Fruit fly (Drosophila melanogaster): ENCODE measurements around the gene RtcB.
A peak's percentile ranks its signal among the peaks of the same experiment; 100 is the strongest.

RtcB gene

dm6 chr2L:19434260-19434659, 3.8 kb downstream of the RtcB start:
- TF ChIP-seq toe (GFP tag; optimal IDR thresholded peaks at IDR 0.05) (peak; percentile 6), CG7045 (GFP tag; optimal IDR thresholded peaks at IDR 0.05) (peak; percentile 57), bab1 (GFP tag; optimal IDR thresholded peaks at IDR 0.05) (no peak), CG7101 (tag; optimal IDR thresholded peaks at IDR 0.05) (peak; percentile 72), Hr96 (GFP tag; optimal IDR thresholded peaks at IDR 0.05) (no peak), cic (GFP tag; optimal IDR thresholded peaks at IDR 0.05) (peak; percentile 89), CG14711 (tag; optimal IDR thresholded peaks at IDR 0.05) (peak; percentile 10), pad (GFP tag; optimal IDR thresholded peaks at IDR 0.05) (peak; percentile 26), kay (GFP tag; ENCODE audit: borderline replicate concordance) (no peak), CG1620 (GFP tag; optimal IDR thresholded peaks at IDR 0.05) (no peak), CG11617 (GFP tag; optimal IDR thresholded peaks at IDR 0.05) (peak; percentile 40), Clk (GFP tag; optimal IDR thresholded peaks at IDR 0.05) (no peak), ovo (GFP tag; optimal IDR thresholded peaks at IDR 0.05) (peak; percentile 34), cnc (optimal IDR thresholded peaks at IDR 0.05) (no peak), CG33017 (tag; optimal IDR thresholded peaks at IDR 0.05) (peak; percentile 66), tj (GFP tag; optimal IDR thresholded peaks at IDR 0.05) (no peak), CG12768 (GFP tag; optimal IDR thresholded peaks at IDR 0.05) (peak; percentile 11), CG5204 (GFP tag; optimal IDR thresholded peaks at IDR 0.05) (no peak), Mnt (GFP tag; optimal IDR thresholded peaks at IDR 0.05) (no peak), Crg-1 (GFP tag; optimal IDR thresholded peaks at IDR 0.05) (no peak)

DNA sequence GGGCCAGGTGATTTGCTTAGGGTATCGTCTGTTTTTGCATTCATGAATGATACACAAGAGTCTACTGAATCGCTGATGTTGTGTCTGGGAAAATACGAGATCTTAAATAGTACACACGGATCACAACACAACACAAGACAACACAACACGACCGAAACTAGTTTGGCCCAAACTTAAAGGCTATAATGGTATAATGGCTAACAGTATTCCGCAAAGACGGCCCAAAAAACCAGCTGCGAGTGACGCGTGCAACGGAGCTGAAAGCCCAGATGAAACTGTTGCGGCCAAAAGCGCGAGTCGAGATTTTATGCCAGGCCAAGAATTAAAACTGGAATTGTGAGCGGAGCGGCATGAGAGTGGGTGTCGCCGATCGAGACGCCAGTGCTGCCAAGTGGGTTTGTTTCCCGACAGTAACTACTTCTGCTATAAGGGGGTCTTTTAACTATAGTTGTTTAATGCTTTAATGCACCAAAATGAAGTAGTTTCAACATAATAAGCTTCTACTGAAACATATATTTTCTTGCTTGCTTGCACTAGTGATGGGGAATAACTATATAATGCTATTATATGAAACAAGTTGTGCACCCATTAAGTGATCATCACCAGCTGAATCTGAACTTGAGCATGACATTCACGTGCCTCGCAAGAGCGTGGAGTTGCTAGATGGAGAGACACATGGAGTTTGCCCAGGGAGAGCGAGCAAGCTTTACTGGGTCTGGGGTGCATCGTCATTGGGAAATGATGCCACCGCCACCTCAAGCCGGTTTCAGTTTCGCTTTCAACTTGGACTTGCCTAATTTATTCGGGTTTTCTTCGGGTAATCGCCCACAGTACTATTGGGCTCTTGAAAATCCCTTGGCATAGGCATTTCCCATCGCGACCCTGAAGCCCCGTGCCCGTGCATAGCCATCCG, 8.5 kb downstream of the RtcB start:
- TF ChIP-seq CG12768 (GFP tag; optimal IDR thresholded peaks at IDR 0.05) (no peak), tj (GFP tag; optimal IDR thresholded peaks at IDR 0.05) (no peak), CG7045 (GFP tag; optimal IDR thresholded peaks at IDR 0.05) (no peak), kay (GFP tag; ENCODE audit: borderline replicate concordance) (no peak), CG33017 (tag; optimal IDR thresholded peaks at IDR 0.05) (no peak)

dm6 chr2L:19439598-19440230, 9.3 kb downstream of the RtcB start:
- peak; percentile 5 for TF ChIP-seq CG1620 (GFP tag; optimal IDR thresholded peaks at IDR 0.05)
- peak; percentile 22 for TF ChIP-seq CG7101 (tag; optimal IDR thresholded peaks at IDR 0.05)
- no peak for TF ChIP-seq Hr96 (GFP tag; optimal IDR thresholded peaks at IDR 0.05)

DNA sequence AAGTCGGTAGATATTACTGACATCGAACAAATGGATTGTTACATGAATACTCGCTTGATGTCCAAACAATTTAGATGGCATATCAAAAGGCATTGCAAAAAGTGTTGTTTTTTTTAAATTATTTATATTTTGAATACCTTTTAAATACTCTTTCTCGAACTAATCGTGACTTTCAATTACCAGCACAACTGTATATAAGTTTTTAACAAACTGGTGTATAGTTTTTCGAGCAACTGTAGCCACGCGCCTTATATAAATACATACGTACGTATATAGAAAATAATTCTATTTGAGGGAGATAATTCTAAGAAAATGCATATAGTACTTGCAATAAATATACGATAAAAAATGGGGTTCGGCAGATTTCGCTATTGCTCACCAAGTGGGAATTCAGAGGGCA, 9.8 kb downstream of the RtcB start:
- TF ChIP-seq CG14711 (tag; optimal IDR thresholded peaks at IDR 0.05), result no peak
- peak; percentile 94 for TF ChIP-seq kay (GFP tag; ENCODE audit: borderline replicate concordance)

DNA sequence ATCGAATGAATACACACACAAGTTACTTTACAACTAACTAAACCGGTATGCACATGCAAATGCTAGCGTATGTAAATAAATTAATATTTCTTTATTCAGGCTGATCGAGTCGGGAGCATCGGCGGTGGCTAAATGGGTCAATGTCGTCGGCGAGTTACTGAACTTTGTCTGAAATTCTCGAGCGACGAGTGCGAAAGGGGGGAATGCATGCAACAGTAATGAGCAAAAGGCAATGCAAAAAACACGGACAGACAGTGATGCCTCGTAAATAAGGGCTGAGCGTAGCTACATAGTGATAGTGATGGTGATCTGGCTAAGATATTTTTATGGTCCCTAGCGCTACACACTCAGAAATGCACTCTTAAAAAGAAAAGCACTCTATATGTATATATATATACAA, 10.3 kb downstream of the RtcB start:
- TF ChIP-seq kay (GFP tag; ENCODE audit: borderline replicate concordance) (no peak), CG14711 (tag; optimal IDR thresholded peaks at IDR 0.05) (peak; percentile 4), CG5204 (GFP tag; optimal IDR thresholded peaks at IDR 0.05) (no peak), cic (GFP tag; optimal IDR thresholded peaks at IDR 0.05) (peak; percentile 37), tj (GFP tag; optimal IDR thresholded peaks at IDR 0.05) (peak; percentile 61), CG12768 (GFP tag; optimal IDR thresholded peaks at IDR 0.05) (no peak), Hr96 (GFP tag; optimal IDR thresholded peaks at IDR 0.05) (no peak), Mnt (GFP tag; optimal IDR thresholded peaks at IDR 0.05) (no peak), CG7101 (tag; optimal IDR thresholded peaks at IDR 0.05) (peak; percentile 9), CG11617 (GFP tag; optimal IDR thresholded peaks at IDR 0.05) (no peak), Clk (GFP tag; optimal IDR thresholded peaks at IDR 0.05) (no peak), cnc (optimal IDR thresholded peaks at IDR 0.05) (no peak), CG1620 (GFP tag; optimal IDR thresholded peaks at IDR 0.05) (peak; percentile 20), toe (GFP tag; optimal IDR thresholded peaks at IDR 0.05) (no peak), bab1 (GFP tag; optimal IDR thresholded peaks at IDR 0.05) (no peak), ovo (GFP tag; optimal IDR thresholded peaks at IDR 0.05) (no peak), CG7045 (GFP tag; optimal IDR thresholded peaks at IDR 0.05) (no peak), CG33017 (tag; optimal IDR thresholded peaks at IDR 0.05) (no peak), Crg-1 (GFP tag; optimal IDR thresholded peaks at IDR 0.05) (no peak), pad (GFP tag; optimal IDR thresholded peaks at IDR 0.05) (peak; percentile 90)

- TF ChIP-seq ovo (GFP tag; optimal IDR thresholded peaks at IDR 0.05), result no peak
- TF ChIP-seq cnc (optimal IDR thresholded peaks at IDR 0.05), result no peak
- peak; percentile 77 for TF ChIP-seq tj (GFP tag; optimal IDR thresholded peaks at IDR 0.05)
- TF ChIP-seq Clk (GFP tag; optimal IDR thresholded peaks at IDR 0.05), result no peak
- TF ChIP-seq CG5204 (GFP tag; optimal IDR thresholded peaks at IDR 0.05), result peak; percentile 33
Observed at dm6 chr2L:19441339-19441738, 10.9 kb downstream of the RtcB start.

DNA sequence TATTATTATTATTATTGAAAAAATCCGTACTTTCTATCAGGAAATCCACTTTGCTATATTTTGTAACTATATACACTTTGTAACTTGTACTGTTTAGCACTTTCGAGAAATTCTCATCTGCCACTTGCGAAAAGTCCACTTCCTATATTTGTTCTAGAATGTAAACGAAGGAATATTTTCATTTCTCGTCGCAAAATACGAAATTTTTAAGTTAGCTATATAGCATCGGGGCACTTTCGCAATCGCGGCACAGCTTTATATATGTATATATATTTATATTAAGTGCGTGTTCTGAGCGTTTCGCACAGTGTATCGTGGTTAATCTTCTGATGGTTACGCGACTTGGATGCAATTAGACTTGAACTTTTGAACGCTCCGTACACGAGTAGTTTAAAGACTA, 11.3 kb downstream of the RtcB start, which contains the start of gene RanGAP:
TSS of gene RanGAP (plus strand) at position 169 of the 400 bp plus-strand sequence.
- TF ChIP-seq Crg-1 (GFP tag; optimal IDR thresholded peaks at IDR 0.05), result no peak
- no peak for TF ChIP-seq CG7101 (tag; optimal IDR thresholded peaks at IDR 0.05)
- TF ChIP-seq CG33017 (tag; optimal IDR thresholded peaks at IDR 0.05), result no peak
- no peak for TF ChIP-seq Hr96 (GFP tag; optimal IDR thresholded peaks at IDR 0.05)
- peak; percentile 10 for TF ChIP-seq CG7045 (GFP tag; optimal IDR thresholded peaks at IDR 0.05)
- no peak for TF ChIP-seq CG11617 (GFP tag; optimal IDR thresholded peaks at IDR 0.05)
- TF ChIP-seq cnc (optimal IDR thresholded peaks at IDR 0.05), result no peak
- TF ChIP-seq ovo (GFP tag; optimal IDR thresholded peaks at IDR 0.05), result no peak
- TF ChIP-seq pad (GFP tag; optimal IDR thresholded peaks at IDR 0.05), result no peak
- TF ChIP-seq toe (GFP tag; optimal IDR thresholded peaks at IDR 0.05), result no peak
- TF ChIP-seq cic (GFP tag; optimal IDR thresholded peaks at IDR 0.05), result no peak
- no peak for TF ChIP-seq CG12768 (GFP tag; optimal IDR thresholded peaks at IDR 0.05)
- TF ChIP-seq bab1 (GFP tag; optimal IDR thresholded peaks at IDR 0.05), result no peak
- TF ChIP-seq kay (GFP tag; ENCODE audit: borderline replicate concordance), result peak; percentile 49
- TF ChIP-seq CG14711 (tag; optimal IDR thresholded peaks at IDR 0.05), result no peak
- no peak for TF ChIP-seq tj (GFP tag; optimal IDR thresholded peaks at IDR 0.05)
- no peak for TF ChIP-seq Mnt (GFP tag; optimal IDR thresholded peaks at IDR 0.05)
- no peak for TF ChIP-seq CG5204 (GFP tag; optimal IDR thresholded peaks at IDR 0.05)
